Fruit fly (Drosophila melanogaster): ENCODE results near the gene CG4743.

CG4743 gene

DNA sequence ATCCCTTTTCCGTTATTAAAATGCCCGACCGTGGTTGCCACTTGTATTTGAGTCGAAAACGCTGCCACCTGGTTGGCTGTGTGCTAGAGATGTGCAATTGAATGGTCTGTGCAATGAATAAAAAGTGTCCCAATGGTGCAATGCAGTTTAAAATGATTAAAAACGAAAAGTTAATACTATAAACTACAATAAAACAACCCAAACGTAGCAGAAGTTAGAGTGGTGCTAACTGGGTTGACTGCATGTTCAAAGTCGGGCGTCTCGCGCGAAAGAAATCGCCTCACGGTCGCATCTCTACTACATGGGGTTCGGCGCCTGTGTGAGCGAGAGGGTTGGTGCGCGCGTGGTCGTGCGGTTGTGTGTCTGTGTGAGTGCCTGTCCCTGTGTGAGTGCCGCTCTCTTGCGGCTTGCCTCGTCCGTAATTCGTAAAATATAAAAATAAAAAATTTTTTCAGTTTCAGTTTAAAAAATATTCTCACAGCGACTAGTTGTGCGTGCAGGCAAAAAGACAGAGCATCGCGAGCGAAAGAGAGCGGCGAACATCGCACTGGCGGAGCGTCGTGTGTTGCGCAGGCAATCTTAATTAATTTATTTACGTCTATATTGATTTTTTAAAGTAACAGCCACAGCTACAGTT is 33.4 kb downstream of the CG4743 start (continued):
- TF ChIP-seq maf-S (GFP tag; optimal IDR thresholded peaks at IDR 0.05) (peak; percentile 95), lov (optimal IDR thresholded peaks at IDR 0.05) (no peak), lov (GFP tag; IDR thresholded peaks at IDR 0.05) (peak; percentile 71; the same call in 1 of the 3 replicates), eyg (GFP tag; optimal IDR thresholded peaks at IDR 0.05) (peak; percentile 94), aop (GFP tag; IDR thresholded peaks at IDR 0.05) (peak; percentile 55; the same call in 1 of the 2 replicates), lola (GFP tag; optimal IDR thresholded peaks at IDR 0.05) (peak in 2 of 3 experiments; percentile 50 to 92), inv (GFP tag; IDR thresholded peaks at IDR 0.05; ENCODE audit: partially characterized antibody) (peak; percentile 91), Hr51 (GFP tag; optimal IDR thresholded peaks at IDR 0.05) (peak; percentile 87 to 97), CG32532 (GFP tag; IDR thresholded peaks at IDR 0.05) (peak; percentile 92), CG11093 (GFP tag; IDR thresholded peaks at IDR 0.05) (peak; percentile 84), CG4854 (GFP tag; optimal IDR thresholded peaks at IDR 0.05) (peak; percentile 77), wek (GFP tag; optimal IDR thresholded peaks at IDR 0.05) (peak; percentile 74), E2f2 (GFP tag; IDR thresholded peaks at IDR 0.05) (peak; percentile 95), Abd-B (GFP tag; optimal IDR thresholded peaks at IDR 0.05) (peak; percentile 93), Sry-β (GFP tag; optimal IDR thresholded peaks at IDR 0.05) (peak; percentile 86), CG12744 (GFP tag; optimal IDR thresholded peaks at IDR 0.05) (peak; percentile 86), tx (GFP tag; optimal IDR thresholded peaks at IDR 0.05) (peak; percentile 96), CoRest (tag; optimal IDR thresholded peaks at IDR 0.05) (peak; percentile 95), fru (optimal IDR thresholded peaks at IDR 0.05) (no peak), ab (GFP tag; optimal IDR thresholded peaks at IDR 0.05) (peak; percentile 72), CG3726 (GFP tag; IDR thresholded peaks at IDR 0.05) (peak; percentile 78; the same call in 1 of the 3 replicates), sna (GFP tag; IDR thresholded peaks at IDR 0.05; ENCODE audit: partially characterized antibody) (peak; percentile 96), HLHmδ (GFP tag; optimal IDR thresholded peaks at IDR 0.05) (peak; percentile 45), ftz-f1 (GFP tag; optimal IDR thresholded peaks at IDR 0.05) (peak; percentile 81), CG1792 (GFP tag; optimal IDR thresholded peaks at IDR 0.05) (peak; percentile 93), lilli (GFP tag; optimal IDR thresholded peaks at IDR 0.05) (peak; percentile 97), Nf-YC (tag; optimal IDR thresholded peaks at IDR 0.05) (peak; percentile 86), CG4404 (GFP tag; IDR thresholded peaks at IDR 0.05) (peak; percentile 95), Awh (GFP tag; IDR thresholded peaks at IDR 0.05) (peak; percentile 63; the same call in 1 of the 2 replicates), Ets65A (GFP tag) (peak; percentile 100), Max (GFP tag; optimal IDR thresholded peaks at IDR 0.05) (peak; percentile 90), ac (GFP tag; optimal IDR thresholded peaks at IDR 0.05) (no peak), MTF-1 (GFP tag; optimal IDR thresholded peaks at IDR 0.05; ENCODE audit: borderline replicate concordance) (peak; percentile 73), tgo (GFP tag; IDR thresholded peaks at IDR 0.05) (peak; percentile 89), sc (optimal IDR thresholded peaks at IDR 0.05) (no peak), sc (GFP tag; optimal IDR thresholded peaks at IDR 0.05) (peak; percentile 57), ci (GFP tag; IDR thresholded peaks at IDR 0.05) (peak; percentile 90), CG14965 (GFP tag; optimal IDR thresholded peaks at IDR 0.05; ENCODE audit: borderline replicate concordance) (peak; percentile 81), CG11695 (GFP tag; IDR thresholded peaks at IDR 0.05) (peak; percentile 86), CG30020 (tag; optimal IDR thresholded peaks at IDR 0.05) (peak; percentile 82)

- TF ChIP-seq maf-S (GFP tag; optimal IDR thresholded peaks at IDR 0.05): no peak
- no peak for TF ChIP-seq h (optimal IDR thresholded peaks at IDR 0.05)
- TF ChIP-seq ken (GFP tag; IDR thresholded peaks at IDR 0.05): no peak
- no peak for TF ChIP-seq CG3281 (GFP tag; optimal IDR thresholded peaks at IDR 0.05)
- no peak for TF ChIP-seq CG1647 (GFP tag; optimal IDR thresholded peaks at IDR 0.05)
- TF ChIP-seq sim (GFP tag; IDR thresholded peaks at IDR 0.05): no peak
- TF ChIP-seq CG2199 (GFP tag; IDR thresholded peaks at IDR 0.05): no peak
These were observed 36.2 kb downstream of the CG4743 start for dm6 chr3R:25644172-25644571.

Data from whole organism, embryonic.